Worm (Caenorhabditis elegans) whole organism, young adult: ENCODE measurements around the gene F49C5.3.

Experiments
- F39B2.1 ChIP-seq: fragments of 200-800 bp; sonication (Bioruptor generic); IDR thresholded peaks from 2 replicates; pipeline ENCODE4 v1.3.6; 2022; ENCODE audit warnings: missing genetic modification reagents, missing genetic modification characterization, missing compliant biosample characterization
- ets-4 ChIP-seq: fragments of 200-800 bp; sonication (Bioruptor generic); optimal IDR thresholded peaks from 2 replicates; lab custom pipeline; 2018; ENCODE audit warnings: mild to moderate bottlenecking, missing genetic modification characterization, missing compliant biosample characterization
- him-1 ChIP-seq: sonication (generic microtip); optimal IDR thresholded peaks from 2 replicates; lab custom pipeline; 2016; ENCODE audit warnings: missing genotype, missing genetic modification reagents, missing genetic modification characterization, missing compliant biosample characterization
- lsy-27 ChIP-seq: sonication (generic microtip); optimal IDR thresholded peaks from 2 replicates; lab custom pipeline; 2017; ENCODE audit warnings: missing genetic modification characterization, mild to moderate bottlenecking, missing compliant biosample characterization, antibody characterized with exemption, missing genotype, borderline replicate concordance; ENCODE audit not compliant: insufficient read depth
- nfyb-1 ChIP-seq: fragments of 200-800 bp; sonication (Bioruptor generic); IDR thresholded peaks from 2 replicates; pipeline ENCODE4 v1.3.6; 2022; ENCODE audit warnings: missing genetic modification reagents, missing genetic modification characterization, missing compliant biosample characterization
- pha-4 ChIP-seq: fragments of 150-350 bp; sonication (generic microtip); optimal IDR thresholded peaks from 2 replicates; lab custom pipeline; 2014; ENCODE audit warnings: missing biosample characterization, missing genetic modification reagents, missing genetic modification characterization
- rpc-1 ChIP-seq, 2 experiments: fragments of 150-350 bp in 1 of 2; sonication (generic microtip) in 1 of 2; optimal IDR thresholded peaks; 2 replicates each; lab custom pipeline; 2014 to 2018; ENCODE audit warnings: missing biosample characterization in 1 of 2, missing genetic modification characterization in 1 of 2, missing genetic modification reagents in 1 of 2, missing genotype in 1 of 2
- snpc-4 ChIP-seq, 5 experiments: fragments of 150-350 bp in 1 of 5; sonication (generic microtip) in 4 of 5; optimal IDR thresholded peaks; 2 replicates each; lab custom pipeline; 2014 to 2018; ENCODE audit warnings: missing genetic modification characterization in 5 of 5, missing biosample characterization in 3 of 5, antibody characterized with exemption in 2 of 5, mild to moderate bottlenecking in 2 of 5, missing compliant biosample characterization in 2 of 5, missing genotype in 2 of 5, moderate library complexity in 2 of 5, missing genetic modification reagents in 1 of 5

DNA sequence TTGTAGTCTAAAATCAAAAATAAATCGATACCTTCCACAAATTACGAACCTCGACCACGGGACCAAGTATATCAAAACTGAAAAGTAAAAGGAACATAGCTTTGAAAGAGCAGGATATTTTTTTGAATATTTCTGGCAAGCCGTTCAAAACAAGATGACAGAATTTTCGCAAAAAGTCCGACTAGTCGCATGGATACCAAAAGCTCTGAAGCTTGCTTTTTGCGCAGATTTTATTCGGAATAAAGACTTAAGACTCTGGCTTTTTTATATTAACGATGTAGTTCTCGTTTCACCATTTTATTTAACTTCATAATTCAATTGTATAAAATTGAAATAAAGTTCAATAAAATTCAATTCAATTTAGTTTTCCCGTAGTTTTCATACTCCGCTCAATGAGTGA lies 37.2 kb downstream of the F49C5.3 start, which contains the start of gene Y38E10A.2:
- TF ChIP-seq snpc-4 (GFP tag; optimal IDR thresholded peaks at IDR 0.05; lab: Kevin White, UChicago): no peak
- TF ChIP-seq snpc-4 (tag; optimal IDR thresholded peaks at IDR 0.05; lab: Kevin White, UChicago): no peak
- no peak for TF ChIP-seq him-1 (tag; lab: Kevin White, UChicago)
- no peak for TF ChIP-seq pha-4
- no peak for TF ChIP-seq rpc-1 (optimal IDR thresholded peaks at IDR 0.05; lab: Kevin White, UChicago)
- TF ChIP-seq rpc-1 (tag; optimal IDR thresholded peaks at IDR 0.05; lab: Kevin White, UChicago): no peak
- no peak for TF ChIP-seq nfyb-1 (GFP tag; lab: Robert Waterston, UW)
- no peak for TF ChIP-seq ets-4 (GFP tag; lab: Kevin White, UChicago)
- TF ChIP-seq F39B2.1 (GFP tag; lab: Robert Waterston, UW): no peak
- no peak for TF ChIP-seq lsy-27 (tag; lab: Kevin White, UChicago)
